Worm (Caenorhabditis elegans): ENCODE measurements around the gene F38A6.5.

F38A6.5 gene

ce11 chrV:20813646-20814045 is 40.1 kb upstream of the F38A6.5 start:
- TF ChIP-seq nhr-28 (tag; optimal IDR thresholded peaks at IDR 0.05), result no peak
- peak in 1 of 2 experiments; percentile 92 for TF ChIP-seq unc-62 (GFP tag; optimal IDR thresholded peaks at IDR 0.05 in 1 of 2)
- no peak for TF ChIP-seq unc-62 (tag; optimal IDR thresholded peaks at IDR 0.05)

- TF ChIP-seq fkh-10 (GFP tag; optimal IDR thresholded peaks at IDR 0.05) (no peak), arid-1 (GFP tag; conservative IDR thresholded peaks at IDR 0.05) (no peak), F37D6.2 (tag; optimal IDR thresholded peaks at IDR 0.05) (no peak), nhr-48 (tag; optimal IDR thresholded peaks at IDR 0.05) (no peak), fos-1 (tag; optimal IDR thresholded peaks at IDR 0.05) (no peak)
These were observed 33.5 kb upstream of the F38A6.5 start, which contains the start of gene Y44A6D.6 for ce11 chrV:20807038-20807437. TSS of gene Y44A6D.6 (plus strand) at chrV:20807338.

- TF ChIP-seq Y105C5A.15 (GFP tag; IDR thresholded peaks at IDR 0.05) (peak; percentile 7; the same call in 1 of the 2 replicates), php-3 (GFP tag; IDR thresholded peaks at IDR 0.05) (0 out of 2 replicates have a peak, but pooled peaks have one; percentile 56), snpc-4 (tag; optimal IDR thresholded peaks at IDR 0.05) (peak; percentile 64), nhr-41 (GFP tag; IDR thresholded peaks at IDR 0.05) (peak; percentile 33; the same call in 1 of the 2 replicates)
These were observed 29.9 kb upstream of the F38A6.5 start for ce11 chrV:20803464-20803863.

DNA sequence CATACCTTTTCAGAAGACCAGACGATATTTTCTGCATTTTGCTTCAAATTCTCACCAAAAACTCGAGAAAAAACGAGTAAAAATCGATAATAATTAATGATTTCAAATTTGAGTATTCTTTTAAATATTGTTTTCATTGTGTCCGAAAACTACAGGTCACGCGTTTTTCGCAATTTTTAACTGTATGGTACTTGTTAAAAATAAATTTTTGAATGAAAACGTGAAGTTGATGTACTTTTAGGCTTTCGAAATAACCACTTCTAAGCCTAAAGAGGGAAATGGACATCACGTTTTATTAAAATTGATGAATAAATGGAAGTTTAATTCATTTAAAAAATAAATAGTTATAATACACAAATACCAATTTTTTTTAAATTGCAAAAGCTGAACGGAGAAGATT is 29.4 kb upstream of the F38A6.5 start, which contains the start of gene Y44A6D.5:
Y44A6D.5 (minus strand) TSS at position 101 of the 400 bp plus-strand sequence.
- no peak for TF ChIP-seq lin-1 (GFP tag; IDR thresholded peaks at IDR 0.05)
- no peak for TF ChIP-seq lin-38 (GFP tag; IDR thresholded peaks at IDR 0.05)
- TF ChIP-seq nhr-10 (tag; optimal IDR thresholded peaks at IDR 0.05), result no peak
- no peak for TF ChIP-seq ZK546.5 (tag; optimal IDR thresholded peaks at IDR 0.05)
- no peak for TF ChIP-seq zfp-3 (GFP tag; conservative IDR thresholded peaks at IDR 0.05)
- TF ChIP-seq saeg-2 (GFP tag; IDR thresholded peaks at IDR 0.05), result no peak
- no peak for TF ChIP-seq mdl-1 (tag; optimal IDR thresholded peaks at IDR 0.05)
- no peak for TF ChIP-seq dve-1 (tag; optimal IDR thresholded peaks at IDR 0.05; ENCODE audit: insufficient read depth)
- no peak for TF ChIP-seq dpl-1 (GFP tag; optimal IDR thresholded peaks at IDR 0.05)
- no peak for TF ChIP-seq ceh-32 (tag; optimal IDR thresholded peaks at IDR 0.05; ENCODE audit: poor library complexity)
- no peak for TF ChIP-seq daf-19 (GFP tag; conservative IDR thresholded peaks at IDR 0.05)
- TF ChIP-seq nhr-25 (tag; optimal IDR thresholded peaks at IDR 0.05; ENCODE audit: borderline replicate concordance, insufficient read depth), result no peak
- TF ChIP-seq mes-2 (tag; optimal IDR thresholded peaks at IDR 0.05; ENCODE audit: poor library complexity, severe bottlenecking), result no peak
- TF ChIP-seq nhr-77 (tag; optimal IDR thresholded peaks at IDR 0.05), result no peak
- no peak for TF ChIP-seq daf-16 (GFP tag; optimal IDR thresholded peaks at IDR 0.05)
- no peak for TF ChIP-seq daf-16 (tag; optimal IDR thresholded peaks at IDR 0.05)
- no peak for TF ChIP-seq egl-27 (tag; optimal IDR thresholded peaks at IDR 0.05)
- TF ChIP-seq F37D6.2 (tag; optimal IDR thresholded peaks at IDR 0.05), result no peak
- no peak for TF ChIP-seq ctbp-1 (GFP tag; IDR thresholded peaks at IDR 0.05)
- no peak for TF ChIP-seq pha-4 (GFP tag; IDR thresholded peaks at IDR 0.05)
- TF ChIP-seq pha-4 (tag; optimal IDR thresholded peaks at IDR 0.05), result no peak

ce11 chrV:20797918-20798317 is 24.4 kb upstream of the F38A6.5 start, which contains the start of gene sdf-9:
TSS of gene sdf-9 (plus strand) at chrV:20798218.
- TF ChIP-seq spr-3 (GFP tag; optimal IDR thresholded peaks at IDR 0.05) (no peak), dve-1 (tag; optimal IDR thresholded peaks at IDR 0.05; ENCODE audit: insufficient read depth) (no peak), F37D6.2 (tag; optimal IDR thresholded peaks at IDR 0.05) (no peak), daf-19 (GFP tag; conservative IDR thresholded peaks at IDR 0.05) (no peak), ZK337.2 (GFP tag; IDR thresholded peaks at IDR 0.05) (no peak), daf-8 (GFP tag; IDR thresholded peaks at IDR 0.05) (no peak), egl-43 (GFP tag; IDR thresholded peaks at IDR 0.05) (no peak), zip-11 (GFP tag; IDR thresholded peaks at IDR 0.05) (no peak), T26A8.4 (GFP tag; IDR thresholded peaks at IDR 0.05) (no peak), nhr-48 (tag; optimal IDR thresholded peaks at IDR 0.05) (no peak), nhr-111 (GFP tag; optimal IDR thresholded peaks at IDR 0.05) (no peak), nhr-102 (tag; optimal IDR thresholded peaks at IDR 0.05) (no peak), hlh-30 (tag; optimal IDR thresholded peaks at IDR 0.05; ENCODE audit: insufficient read depth) (no peak), R02D3.7 (tag; optimal IDR thresholded peaks at IDR 0.05) (no peak)

Measured in whole organism, L4 larva.